Fruit fly (Drosophila melanogaster) whole organism, embryonic: ENCODE results near the gene CG31717.
A peak's percentile ranks its signal among the peaks of the same experiment; 100 is the strongest.

Source experiments
- CG10147 ChIP-seq: fragments of 200-800 bp; sonication (Bioruptor generic); optimal IDR thresholded peaks from 2 replicates; lab custom pipeline; 2019; ENCODE audit warnings: missing biosample characterization, mild to moderate bottlenecking, missing genetic modification characterization, moderate library complexity
- CG10366 ChIP-seq: fragments of 200-800 bp; sonication (Bioruptor generic); IDR thresholded peaks from 2 replicates; pipeline ENCODE4 v1.3.6; 2022; ENCODE audit warnings: missing biosample characterization, missing genetic modification characterization
- CG10654 ChIP-seq: fragments of 200-800 bp; sonication (Bioruptor generic); optimal IDR thresholded peaks from 2 replicates; lab custom pipeline; 2016; ENCODE audit warnings: missing biosample characterization, missing genetic modification characterization
- CG11247 ChIP-seq: fragments of 200-800 bp; sonication (Bioruptor generic); IDR thresholded peaks from 2 replicates; pipeline ENCODE4 v1.3.6; 2022; ENCODE audit warnings: missing biosample characterization, missing genetic modification characterization
- CG12391 ChIP-seq: fragments of 200-800 bp; sonication (Bioruptor generic); optimal IDR thresholded peaks from 3 replicates; lab custom pipeline; 2018; ENCODE audit warnings: missing biosample characterization, mild to moderate bottlenecking, missing genetic modification characterization, moderate library complexity
- CG13624 ChIP-seq: fragments of 200-800 bp; sonication (Bioruptor generic); optimal IDR thresholded peaks from 2 replicates; lab custom pipeline; 2016; ENCODE audit warnings: missing biosample characterization, missing genetic modification characterization
- CG1602 ChIP-seq: fragments of 200-800 bp; sonication (Bioruptor generic); optimal IDR thresholded peaks from 3 replicates; lab custom pipeline; 2016; ENCODE audit warnings: missing biosample characterization, missing genetic modification characterization
- CG16863 ChIP-seq: fragments of 200-800 bp; sonication (Bioruptor generic); optimal IDR thresholded peaks from 3 replicates; lab custom pipeline; 2016; ENCODE audit warnings: missing biosample characterization, missing genetic modification characterization
- CG17328 ChIP-seq: fragments of 200-800 bp; sonication (Bioruptor generic); IDR thresholded peaks from 2 replicates; pipeline ENCODE4 v1.3.6; 2022; ENCODE audit warnings: missing biosample characterization, missing genetic modification characterization
- CG17612 ChIP-seq: fragments of 200-800 bp; sonication (Bioruptor generic); IDR thresholded peaks from 2 replicates; pipeline ENCODE4 v1.3.6; 2022; ENCODE audit warnings: missing biosample characterization, missing genetic modification characterization
- CG17912 ChIP-seq: fragments of 200-800 bp; sonication (Bioruptor generic); optimal IDR thresholded peaks from 2 replicates; lab custom pipeline; 2018; ENCODE audit warnings: missing biosample characterization, mild to moderate bottlenecking, missing genetic modification characterization
- CG2199 ChIP-seq: fragments of 200-800 bp; sonication (Bioruptor generic); IDR thresholded peaks from 3 replicates; pipeline ENCODE4 v1.3.6; 2022; ENCODE audit warnings: missing biosample characterization, missing genetic modification characterization
- CG2678 ChIP-seq: fragments of 200-800 bp; sonication (Bioruptor generic); optimal IDR thresholded peaks from 3 replicates; lab custom pipeline; 2019; ENCODE audit warnings: missing biosample characterization, mild to moderate bottlenecking, missing genetic modification characterization, moderate library complexity
- CG31441 ChIP-seq: fragments of 200-800 bp; sonication (Bioruptor generic); IDR thresholded peaks from 2 replicates; pipeline ENCODE4 v1.3.6; 2022; ENCODE audit warnings: missing biosample characterization, missing genetic modification characterization
- CG4617 ChIP-seq: fragments of 200-800 bp; sonication (Bioruptor generic); optimal IDR thresholded peaks from 3 replicates; lab custom pipeline; 2016; ENCODE audit warnings: missing biosample characterization, missing genetic modification characterization, borderline replicate concordance
- CG4707 ChIP-seq: fragments of 200-800 bp; sonication (Bioruptor generic); optimal IDR thresholded peaks from 2 replicates; lab custom pipeline; 2018; ENCODE audit warnings: missing biosample characterization, mild to moderate bottlenecking, missing genetic modification characterization, moderate library complexity
- CG4730 ChIP-seq: fragments of 200-800 bp; sonication (Bioruptor generic); IDR thresholded peaks from 2 replicates; pipeline ENCODE4 v1.3.6; 2022; ENCODE audit warnings: missing biosample characterization, missing genetic modification characterization
- CG4854 ChIP-seq: fragments of 200-800 bp; sonication (Bioruptor generic); optimal IDR thresholded peaks from 2 replicates; lab custom pipeline; 2016; ENCODE audit warnings: missing biosample characterization, missing genetic modification characterization, inconsistent platforms
- CG6254 ChIP-seq: fragments of 200-800 bp; sonication (Bioruptor generic); optimal IDR thresholded peaks from 3 replicates; lab custom pipeline; 2017; ENCODE audit warnings: mild to moderate bottlenecking, missing biosample characterization, missing genetic modification reagents, missing genetic modification characterization
- CG6689 ChIP-seq: fragments of 200-800 bp; sonication (Bioruptor generic); IDR thresholded peaks from 2 replicates; pipeline ENCODE4 v1.3.6; 2022; ENCODE audit warnings: missing biosample characterization, missing genetic modification characterization
- CG6765 ChIP-seq: fragments of 200-800 bp; sonication (Bioruptor generic); optimal IDR thresholded peaks from 3 replicates; lab custom pipeline; 2017; ENCODE audit warnings: missing biosample characterization, mild to moderate bottlenecking, missing genetic modification characterization
- CG6813 ChIP-seq: fragments of 200-800 bp; sonication (Bioruptor generic); optimal IDR thresholded peaks from 2 replicates; lab custom pipeline; 2017; ENCODE audit warnings: missing biosample characterization, missing genetic modification characterization, mild to moderate bottlenecking, moderate library complexity, missing genetic modification reagents
- CG9437 ChIP-seq: fragments of 200-800 bp; sonication (Bioruptor generic); optimal IDR thresholded peaks from 2 replicates; lab custom pipeline; 2018; ENCODE audit warnings: missing biosample characterization, mild to moderate bottlenecking, missing genetic modification characterization
- CG9797 ChIP-seq: fragments of 200-800 bp; sonication (Bioruptor generic); optimal IDR thresholded peaks from 3 replicates; lab custom pipeline; 2018; ENCODE audit warnings: missing biosample characterization, mild to moderate bottlenecking, missing genetic modification characterization
- CG9876 ChIP-seq: fragments of 200-800 bp; sonication (Bioruptor generic); optimal IDR thresholded peaks from 2 replicates; lab custom pipeline; 2016; ENCODE audit warnings: missing biosample characterization, missing genetic modification characterization
- Dbx ChIP-seq: fragments of 200-800 bp; sonication (Bioruptor generic); IDR thresholded peaks from 3 replicates; pipeline ENCODE4 v1.3.6; 2022; ENCODE audit warnings: missing biosample characterization, missing genetic modification characterization
- Doc2 ChIP-seq: fragments of 200-800 bp; sonication (Bioruptor generic); IDR thresholded peaks from 2 replicates; pipeline ENCODE4 v1.3.6; 2022; ENCODE audit warnings: missing biosample characterization, missing genetic modification characterization
- E2f1 ChIP-seq: fragments of 200-800 bp; sonication (Bioruptor generic); IDR thresholded peaks from 2 replicates; pipeline ENCODE4 v1.3.6; 2022; ENCODE audit warnings: missing biosample characterization, missing genetic modification characterization
- Eip74EF ChIP-seq, 2 experiments: fragments of 200-800 bp in 1 of 2; fragments of >200 bp in 1 of 2; sonication (Bioruptor generic) in 1 of 2; optimal IDR thresholded peaks; 2 replicates each; lab custom pipeline; 2017 to 2019; ENCODE audit warnings: missing biosample characterization in 2 of 2, missing genetic modification characterization in 2 of 2, mild to moderate bottlenecking in 1 of 2, moderate library complexity in 1 of 2
- Fer3 ChIP-seq: fragments of 200-800 bp; sonication (Bioruptor generic); optimal IDR thresholded peaks from 2 replicates; lab custom pipeline; 2018; ENCODE audit warnings: missing biosample characterization, mild to moderate bottlenecking, missing genetic modification characterization, moderate library complexity
- HLH54F ChIP-seq: fragments of 200-800 bp; sonication (Bioruptor generic); optimal IDR thresholded peaks from 3 replicates; lab custom pipeline; 2016; ENCODE audit warnings: missing biosample characterization, missing genetic modification characterization
- MBD-R2 ChIP-seq: fragments of 200-800 bp; sonication (Bioruptor generic); IDR thresholded peaks from 2 replicates; pipeline ENCODE4 v1.3.6; 2022; ENCODE audit warnings: missing biosample characterization, missing genetic modification characterization
- Pdp1 ChIP-seq, 2 experiments: fragments of 200-800 bp; sonication (Bioruptor generic); optimal IDR thresholded peaks; 3 replicates each; lab custom pipeline; 2016; ENCODE audit warnings: missing biosample characterization in 2 of 2, missing genetic modification characterization in 2 of 2, mild to moderate bottlenecking in 1 of 2, moderate library complexity in 1 of 2
- Rfx ChIP-seq: fragments of 200-800 bp; sonication (Bioruptor generic); IDR thresholded peaks from 2 replicates; pipeline ENCODE4 v1.3.6; 2022; ENCODE audit warnings: missing biosample characterization, missing genetic modification characterization
- ato ChIP-seq: fragments of 200-800 bp; sonication (Bioruptor generic); IDR thresholded peaks from 2 replicates; pipeline ENCODE4 v1.3.6; 2022; ENCODE audit warnings: missing biosample characterization, missing genetic modification characterization; ENCODE audit not compliant: partially characterized antibody
- br ChIP-seq: fragments of >200 bp; optimal IDR thresholded peaks from 2 replicates; lab custom pipeline; 2017
- cato ChIP-seq: fragments of 200-800 bp; sonication (Bioruptor generic); optimal IDR thresholded peaks from 2 replicates; lab custom pipeline; 2016; ENCODE audit warnings: missing biosample characterization, missing genetic modification characterization, borderline replicate concordance
- emc ChIP-seq: fragments of 200-800 bp; sonication (Bioruptor generic); optimal IDR thresholded peaks from 2 replicates; lab custom pipeline; 2016; ENCODE audit warnings: missing biosample characterization, missing genetic modification characterization
- gfzf ChIP-seq: fragments of 200-800 bp; sonication (Bioruptor generic); optimal IDR thresholded peaks from 2 replicates; lab custom pipeline; 2016; ENCODE audit warnings: missing biosample characterization, mild to moderate bottlenecking, missing genetic modification characterization, moderate library complexity
- kay ChIP-seq: fragments of 200-800 bp; sonication (Bioruptor generic); optimal IDR thresholded peaks from 2 replicates; lab custom pipeline; 2016; ENCODE audit warnings: missing biosample characterization, missing genetic modification characterization
- ken ChIP-seq: fragments of 200-800 bp; sonication (Bioruptor generic); IDR thresholded peaks from 3 replicates; pipeline ENCODE4 v1.3.6; 2022; ENCODE audit warnings: missing biosample characterization, missing genetic modification characterization
- knrl ChIP-seq: fragments of 200-800 bp; sonication (Bioruptor generic); IDR thresholded peaks from 3 replicates; pipeline ENCODE4 v1.3.6; 2022; ENCODE audit warnings: missing biosample characterization, missing genetic modification characterization; ENCODE audit not compliant: partially characterized antibody
- nmo ChIP-seq: fragments of 200-800 bp; sonication (Bioruptor generic); optimal IDR thresholded peaks from 2 replicates; lab custom pipeline; 2018; ENCODE audit warnings: missing biosample characterization, mild to moderate bottlenecking, missing genetic modification characterization, moderate library complexity
- otp ChIP-seq: fragments of 200-800 bp; sonication (Bioruptor generic); IDR thresholded peaks from 3 replicates; pipeline ENCODE4, ENCODE4 v1.3.6; 2022; ENCODE audit warnings: missing biosample characterization, missing genetic modification characterization
- pzg ChIP-seq: fragments of 200-800 bp; sonication (Bioruptor generic); optimal IDR thresholded peaks from 3 replicates; lab custom pipeline; 2018; ENCODE audit warnings: missing biosample characterization, mild to moderate bottlenecking, missing genetic modification characterization, moderate library complexity
- seq ChIP-seq: fragments of 200-800 bp; sonication (Bioruptor generic); IDR thresholded peaks from 2 replicates; pipeline ENCODE4 v1.3.6; 2022; ENCODE audit warnings: missing biosample characterization, missing genetic modification characterization
- slou ChIP-seq: fragments of 200-800 bp; sonication (Bioruptor generic); optimal IDR thresholded peaks from 3 replicates; lab custom pipeline; 2016; ENCODE audit warnings: missing biosample characterization, missing genetic modification characterization
- sna ChIP-seq: fragments of 200-800 bp; sonication (Bioruptor generic); IDR thresholded peaks from 2 replicates; pipeline ENCODE4 v1.3.6; 2022; ENCODE audit warnings: missing biosample characterization, missing genetic modification characterization; ENCODE audit not compliant: partially characterized antibody
- tgo ChIP-seq: fragments of 200-800 bp; sonication (Bioruptor generic); IDR thresholded peaks from 3 replicates; pipeline ENCODE4 v1.3.6; 2022; ENCODE audit warnings: missing biosample characterization, missing genetic modification characterization
- tup ChIP-seq: fragments of 200-800 bp; sonication (Bioruptor generic); optimal IDR thresholded peaks from 2 replicates; lab custom pipeline; 2016; ENCODE audit warnings: missing biosample characterization, mild to moderate bottlenecking, missing genetic modification characterization, moderate library complexity
- wek ChIP-seq: fragments of 200-800 bp; sonication (Bioruptor generic); optimal IDR thresholded peaks from 3 replicates; lab custom pipeline; 2018; ENCODE audit warnings: missing biosample characterization, mild to moderate bottlenecking, missing genetic modification characterization, moderate library complexity

Gene CG31717

dm6 chr2L:10206633-10207162, 43.8 kb upstream of the CG31717 start, which contains the start of gene Snx17 (continued):
- TF ChIP-seq CG6813, result no peak
- no peak for TF ChIP-seq CG1602 (GFP tag; lab: Kevin White, UChicago)
- TF ChIP-seq CG6689, result no peak
- TF ChIP-seq gfzf, result peak; percentile 68
- no peak for TF ChIP-seq CG17328 (GFP tag; lab: Robert Waterston, UW)
- no peak for TF ChIP-seq CG9437 (GFP tag; lab: Kevin White, UChicago)
- TF ChIP-seq HLH54F (GFP tag; lab: Kevin White, UChicago), result no peak
- no peak for TF ChIP-seq CG17912 (GFP tag; lab: Kevin White, UChicago)
- no peak for TF ChIP-seq Doc2
- peak; percentile 29; the same call in 1 of the 3 replicates for TF ChIP-seq Dbx (GFP tag; lab: Robert Waterston, UW)
- TF ChIP-seq CG10147 (GFP tag; lab: Kevin White, UChicago), result no peak
- TF ChIP-seq Fer3 (tag; lab: Kevin White, UChicago), result no peak
- no peak for TF ChIP-seq emc (GFP tag; lab: Kevin White, UChicago)
- TF ChIP-seq CG9876 (GFP tag; lab: Kevin White, UChicago), result no peak
- no peak for TF ChIP-seq cato
- no peak for TF ChIP-seq CG12391
- TF ChIP-seq sna, result no peak
- TF ChIP-seq CG9797, result peak; percentile 66
- TF ChIP-seq otp (GFP tag; lab: Robert Waterston, UW), result no peak
- TF ChIP-seq kay (GFP tag; lab: Kevin White, UChicago), result no peak
- no peak for TF ChIP-seq CG10654 (GFP tag; lab: Kevin White, UChicago)
- TF ChIP-seq E2f1 (GFP tag; lab: Robert Waterston, UW), result no peak
- TF ChIP-seq Rfx, result no peak
- TF ChIP-seq ken (GFP tag; lab: Robert Waterston, UW), result no peak
- no peak for TF ChIP-seq Pdp1 (GFP tag; optimal IDR thresholded peaks at IDR 0.05; lab: Kevin White, UChicago)
- TF ChIP-seq CG2678 (tag; lab: Kevin White, UChicago), result no peak
- no peak for TF ChIP-seq CG17612 (GFP tag; lab: Robert Waterston, UW)
- no peak for TF ChIP-seq CG13624 (GFP tag; lab: Kevin White, UChicago)
- no peak for TF ChIP-seq CG16863
- TF ChIP-seq CG10366 (GFP tag; lab: Robert Waterston, UW), result no peak
- no peak for TF ChIP-seq CG4730 (GFP tag; lab: Robert Waterston, UW)
- no peak for TF ChIP-seq CG31441 (GFP tag; lab: Robert Waterston, UW)
- TF ChIP-seq MBD-R2 (GFP tag; lab: Robert Waterston, UW), result peak; percentile 52; the same call in 1 of the 2 replicates
- no peak for TF ChIP-seq nmo
- TF ChIP-seq ato, result no peak
- peak; percentile 69 for TF ChIP-seq CG4617 (GFP tag; lab: Kevin White, UChicago)
- no peak for TF ChIP-seq CG11247 (GFP tag; lab: Robert Waterston, UW)
- TF ChIP-seq CG6254 (GFP tag; lab: Kevin White, UChicago), result no peak
- no peak for TF ChIP-seq CG4854
- no peak for TF ChIP-seq tgo (GFP tag; lab: Robert Waterston, UW)
- no peak for TF ChIP-seq Eip74EF (GFP tag; optimal IDR thresholded peaks at IDR 0.05; lab: Kevin White, UChicago)
- no peak for TF ChIP-seq CG4707
- no peak for TF ChIP-seq CG6765
- no peak for TF ChIP-seq knrl (GFP tag; lab: Robert Waterston, UW)
- TF ChIP-seq seq, result no peak
- peak; percentile 43 for TF ChIP-seq pzg (GFP tag; lab: Kevin White, UChicago)
- TF ChIP-seq tup (GFP tag; lab: Kevin White, UChicago), result no peak
- TF ChIP-seq CG2199 (GFP tag; lab: Robert Waterston, UW), result no peak
- TF ChIP-seq slou, result no peak
- TF ChIP-seq wek (GFP tag; lab: Kevin White, UChicago), result peak; percentile 26
- TF ChIP-seq br (lab: Kevin White, UChicago), result no peak
